Fruit fly (Drosophila melanogaster) whole organism, embryonic: Measurements from ENCODE around the gene Cyp4g15.

Experiments used
- CG11560 ChIP-seq: fragments of 200-800 bp; sonication (Bioruptor generic); IDR thresholded peaks from 3 replicates; pipeline ENCODE4 v1.3.6; 2022; ENCODE audit warnings: missing biosample characterization, missing genetic modification characterization
- CG12219 ChIP-seq: fragments of 200-800 bp; sonication (Bioruptor generic); optimal IDR thresholded peaks from 3 replicates; lab custom pipeline; 2018; ENCODE audit warnings: missing biosample characterization, mild to moderate bottlenecking, missing genetic modification characterization
- dpn ChIP-seq, 2 experiments: fragments of 200-800 bp; sonication (Bioruptor generic); optimal IDR thresholded peaks; 3 replicates each; lab custom pipeline; 2016; ENCODE audit warnings: missing biosample characterization in 2 of 2, missing genetic modification characterization in 2 of 2
- pfk ChIP-seq: fragments of 200-800 bp; sonication (Bioruptor generic); optimal IDR thresholded peaks from 2 replicates; lab custom pipeline; 2018; ENCODE audit warnings: missing biosample characterization, mild to moderate bottlenecking, missing genetic modification characterization, moderate library complexity
- schlank ChIP-seq: fragments of 200-800 bp; sonication (Bioruptor generic); optimal IDR thresholded peaks from 2 replicates; lab custom pipeline; 2018; ENCODE audit warnings: missing biosample characterization, mild to moderate bottlenecking, missing genetic modification characterization

DNA sequence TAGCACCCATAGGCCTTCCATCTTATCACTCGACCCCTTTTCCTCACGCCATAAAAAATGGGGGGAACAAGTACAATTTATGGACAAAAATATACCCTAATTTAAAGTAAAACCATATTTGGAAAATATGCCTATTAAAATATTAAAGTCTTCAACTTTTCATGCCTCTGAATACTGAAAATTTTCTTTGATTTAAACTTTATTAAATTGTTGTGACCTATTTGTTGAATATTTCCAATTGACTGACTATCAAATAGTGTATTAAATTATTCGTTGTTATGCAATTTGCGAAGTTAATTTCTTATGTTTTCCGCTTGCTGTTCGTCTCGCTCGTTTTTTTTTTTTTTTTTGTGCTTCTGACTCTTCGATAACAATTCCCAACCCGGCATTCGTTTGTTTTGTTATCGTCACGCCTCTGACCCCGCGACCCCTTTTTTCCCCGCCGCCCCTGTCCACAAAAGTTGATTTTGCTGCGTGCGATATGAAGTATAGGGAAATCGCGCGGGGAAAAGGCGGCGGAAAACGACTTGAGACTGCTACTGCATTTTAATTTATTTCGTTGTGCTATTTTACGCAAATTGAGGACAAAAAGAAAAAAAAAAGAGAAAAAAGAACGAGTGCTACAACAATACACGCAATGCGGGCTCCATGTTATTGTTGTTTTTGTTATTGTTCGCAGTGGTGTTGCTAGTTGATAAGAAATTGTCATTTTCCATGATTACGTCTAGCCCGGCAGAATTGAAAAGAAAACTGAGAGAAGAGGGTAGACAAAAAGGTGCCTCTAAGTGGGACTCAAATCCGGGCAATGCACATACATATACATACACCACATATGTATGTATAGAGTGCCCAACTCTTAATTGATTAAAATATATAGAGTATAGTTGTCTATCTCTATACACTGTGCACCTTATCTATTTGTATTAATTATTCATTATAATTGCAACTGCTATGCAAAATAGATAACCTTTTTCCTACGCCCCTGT lies 45.0 kb downstream of the Cyp4g15 start:
- TF ChIP-seq dpn (GFP tag; optimal IDR thresholded peaks at IDR 0.05; lab: Kevin White, UChicago) (peak; percentile 38 to 51), pfk (GFP tag; lab: Kevin White, UChicago) (no peak), CG11560 (tag; lab: Robert Waterston, UW) (peak; percentile 41; the same call in 1 of the 3 replicates), CG12219 (peak; percentile 60), schlank (tag; lab: Kevin White, UChicago) (no peak)
